Worm (Caenorhabditis elegans) whole organism, late embryonic: ENCODE results near the gene wdr-48.
A peak's percentile ranks its signal among the peaks of the same experiment; 100 is the strongest.

Source experiments
- C38D4.7 ChIP-seq: fragments of 200-800 bp; sonication (Bioruptor generic); optimal IDR thresholded peaks from 2 replicates; lab custom pipeline; 2018; ENCODE audit warnings: mild to moderate bottlenecking, missing genetic modification characterization, moderate library complexity, missing compliant biosample characterization
- F13H6.1 ChIP-seq: sonication (generic microtip); optimal IDR thresholded peaks from 2 replicates; lab custom pipeline; 2016; ENCODE audit warnings: missing genetic modification characterization, missing compliant biosample characterization
- K09A11.1 ChIP-seq: sonication (generic microtip); optimal IDR thresholded peaks from 2 replicates; lab custom pipeline; 2017; ENCODE audit warnings: antibody characterized with exemption, mild to moderate bottlenecking, missing genetic modification characterization, missing compliant biosample characterization; ENCODE audit not compliant: insufficient read depth
- T23F11.4 ChIP-seq: fragments of 200-800 bp; sonication (Bioruptor generic); optimal IDR thresholded peaks from 2 replicates; lab custom pipeline; 2018; ENCODE audit warnings: mild to moderate bottlenecking, missing genetic modification characterization, missing compliant biosample characterization
- Y22D7AL.16 ChIP-seq: sonication (generic microtip); optimal IDR thresholded peaks from 2 replicates; lab custom pipeline; 2016; ENCODE audit warnings: missing genetic modification characterization, missing compliant biosample characterization
- ama-1 ChIP-seq: fragments of 150-350 bp; optimal IDR thresholded peaks from 2 replicates; lab custom pipeline; 2014
- ceh-14 ChIP-seq: sonication (generic microtip); optimal IDR thresholded peaks from 2 replicates; lab custom pipeline; 2016; ENCODE audit warnings: missing genotype, missing genetic modification characterization, missing compliant biosample characterization
- ceh-18 ChIP-seq: sonication (generic microtip); optimal IDR thresholded peaks from 2 replicates; lab custom pipeline; 2016; ENCODE audit warnings: missing genetic modification characterization, missing compliant biosample characterization
- ceh-19 ChIP-seq: fragments of 200-800 bp; sonication (Bioruptor generic); optimal IDR thresholded peaks from 2 replicates; lab custom pipeline; 2018; ENCODE audit warnings: mild to moderate bottlenecking, missing genetic modification characterization, missing compliant biosample characterization
- ceh-2 ChIP-seq: sonication (generic microtip); optimal IDR thresholded peaks from 2 replicates; lab custom pipeline; 2016; ENCODE audit warnings: missing genotype, missing genetic modification characterization, missing compliant biosample characterization
- ceh-24 ChIP-seq: sonication (generic microtip); optimal IDR thresholded peaks from 2 replicates; lab custom pipeline; 2016; ENCODE audit warnings: mild to moderate bottlenecking, missing genetic modification characterization, missing compliant biosample characterization
- ceh-34 ChIP-seq: sonication (generic microtip); optimal IDR thresholded peaks from 2 replicates; lab custom pipeline; 2016; ENCODE audit warnings: mild to moderate bottlenecking, missing genetic modification characterization, missing compliant biosample characterization
- ceh-45 ChIP-seq: fragments of 200-800 bp; sonication (Bioruptor generic); IDR thresholded peaks from 2 replicates; pipeline ENCODE4 v1.3.6; 2022; ENCODE audit warnings: missing genetic modification reagents, missing genetic modification characterization, missing compliant biosample characterization
- ceh-6 ChIP-seq: fragments of 200-800 bp; sonication (Bioruptor generic); optimal IDR thresholded peaks from 2 replicates; lab custom pipeline; 2018; ENCODE audit warnings: mild to moderate bottlenecking, missing genetic modification characterization, missing compliant biosample characterization
- ceh-9 ChIP-seq: sonication (generic microtip); optimal IDR thresholded peaks from 2 replicates; lab custom pipeline; 2016; ENCODE audit warnings: mild to moderate bottlenecking, missing genetic modification characterization, inconsistent platforms, missing compliant biosample characterization
- dmd-4 ChIP-seq: sonication (generic microtip); optimal IDR thresholded peaks from 2 replicates; lab custom pipeline; 2016; ENCODE audit warnings: borderline replicate concordance, missing genetic modification characterization, missing compliant biosample characterization
- dve-1 ChIP-seq: sonication (generic microtip); optimal IDR thresholded peaks from 2 replicates; lab custom pipeline; 2017; ENCODE audit warnings: antibody characterized with exemption, mild to moderate bottlenecking, missing genetic modification characterization, missing compliant biosample characterization
- elt-2 ChIP-seq: sonication (generic microtip); optimal IDR thresholded peaks from 2 replicates; lab custom pipeline; 2016; ENCODE audit warnings: missing genetic modification reagents, missing genetic modification characterization, missing compliant biosample characterization
- eyg-1 ChIP-seq: sonication (generic microtip); optimal IDR thresholded peaks from 2 replicates; lab custom pipeline; 2016; ENCODE audit warnings: missing genotype, missing genetic modification characterization, missing compliant biosample characterization
- fax-1 ChIP-seq: sonication (generic microtip); optimal IDR thresholded peaks from 2 replicates; lab custom pipeline; 2016; ENCODE audit warnings: missing genotype, missing genetic modification characterization, missing compliant biosample characterization
- fkh-6 ChIP-seq: sonication (generic microtip); optimal IDR thresholded peaks from 2 replicates; lab custom pipeline; 2016; ENCODE audit warnings: missing genetic modification characterization, missing compliant biosample characterization
- hlh-15 ChIP-seq: sonication (generic microtip); optimal IDR thresholded peaks from 2 replicates; lab custom pipeline; 2016; ENCODE audit warnings: missing genetic modification characterization, missing compliant biosample characterization
- hlh-30 ChIP-seq: sonication (generic microtip); optimal IDR thresholded peaks from 2 replicates; lab custom pipeline; 2017; ENCODE audit warnings: antibody characterized with exemption, missing genetic modification characterization, missing compliant biosample characterization; ENCODE audit not compliant: insufficient read depth
- hlh-6 ChIP-seq: sonication (generic microtip); optimal IDR thresholded peaks from 2 replicates; lab custom pipeline; 2016; ENCODE audit warnings: missing genotype, missing genetic modification characterization, missing compliant biosample characterization
- hlh-8 ChIP-seq: sonication (generic microtip); optimal IDR thresholded peaks from 2 replicates; lab custom pipeline; 2016; ENCODE audit warnings: missing genotype, missing genetic modification characterization, missing compliant biosample characterization
- madf-2 ChIP-seq: sonication (generic microtip); optimal IDR thresholded peaks from 2 replicates; lab custom pipeline; 2017; ENCODE audit warnings: missing genetic modification characterization, missing compliant biosample characterization
- mec-3 ChIP-seq: sonication (generic microtip); optimal IDR thresholded peaks from 2 replicates; lab custom pipeline; 2016; ENCODE audit warnings: borderline replicate concordance, missing genetic modification characterization, missing compliant biosample characterization
- nfya-1 ChIP-seq: sonication (generic microtip); optimal IDR thresholded peaks from 2 replicates; lab custom pipeline; 2017; ENCODE audit warnings: missing genetic modification characterization, mild to moderate bottlenecking, missing compliant biosample characterization, antibody characterized with exemption, moderate library complexity
- nhr-11 ChIP-seq: fragments of 150-350 bp; optimal IDR thresholded peaks from 2 replicates; lab custom pipeline; 2014; ENCODE audit warnings: missing biosample characterization, missing genetic modification characterization
- pag-3 ChIP-seq: sonication (generic microtip); optimal IDR thresholded peaks from 2 replicates; lab custom pipeline; 2016; ENCODE audit warnings: missing compliant biosample characterization, missing genetic modification characterization, borderline replicate concordance
- pax-1 ChIP-seq: fragments of 150-350 bp; optimal IDR thresholded peaks from 2 replicates; lab custom pipeline; 2014; ENCODE audit warnings: missing biosample characterization, missing genetic modification characterization
- pha-4 ChIP-seq: fragments of 150-350 bp; optimal IDR thresholded peaks from 2 replicates; lab custom pipeline; 2018; ENCODE audit warnings: missing biosample characterization, missing genetic modification reagents, missing genetic modification characterization
- pqm-1 ChIP-seq: sonication (generic microtip); optimal IDR thresholded peaks from 2 replicates; lab custom pipeline; 2016; ENCODE audit warnings: missing genetic modification characterization, missing compliant biosample characterization
- ref-2 ChIP-seq: sonication (generic microtip); optimal IDR thresholded peaks from 2 replicates; lab custom pipeline; 2016; ENCODE audit warnings: missing genetic modification characterization, missing compliant biosample characterization
- rnt-1 ChIP-seq: sonication (generic microtip); optimal IDR thresholded peaks from 2 replicates; lab custom pipeline; 2016; ENCODE audit warnings: missing genetic modification characterization, missing compliant biosample characterization
- sox-2 ChIP-seq: fragments of 200-800 bp; sonication (Bioruptor generic); IDR thresholded peaks from 2 replicates; pipeline ENCODE4 v1.3.6; 2022; ENCODE audit warnings: missing genetic modification reagents, missing genetic modification characterization, missing compliant biosample characterization
- sox-4 ChIP-seq: sonication (generic microtip); optimal IDR thresholded peaks from 2 replicates; lab custom pipeline; 2017; ENCODE audit warnings: mild to moderate bottlenecking, missing genetic modification characterization, inconsistent platforms, missing compliant biosample characterization
- tbx-2 ChIP-seq: sonication (generic microtip); optimal IDR thresholded peaks from 2 replicates; lab custom pipeline; 2016; ENCODE audit warnings: missing genetic modification characterization, missing compliant biosample characterization
- unc-42 ChIP-seq: sonication (generic microtip); optimal IDR thresholded peaks from 2 replicates; lab custom pipeline; 2016; ENCODE audit warnings: missing genotype, missing genetic modification characterization, missing compliant biosample characterization
- unc-86 ChIP-seq: sonication (generic microtip); optimal IDR thresholded peaks from 2 replicates; lab custom pipeline; 2016; ENCODE audit warnings: missing genetic modification characterization, missing compliant biosample characterization
- zip-5 ChIP-seq: sonication (generic microtip); optimal IDR thresholded peaks from 2 replicates; lab custom pipeline; 2016; ENCODE audit warnings: missing genetic modification characterization, missing compliant biosample characterization
- ztf-16 ChIP-seq: sonication (generic microtip); optimal IDR thresholded peaks from 2 replicates; lab custom pipeline; 2017; ENCODE audit warnings: missing genetic modification characterization, missing compliant biosample characterization

Gene wdr-48

DNA sequence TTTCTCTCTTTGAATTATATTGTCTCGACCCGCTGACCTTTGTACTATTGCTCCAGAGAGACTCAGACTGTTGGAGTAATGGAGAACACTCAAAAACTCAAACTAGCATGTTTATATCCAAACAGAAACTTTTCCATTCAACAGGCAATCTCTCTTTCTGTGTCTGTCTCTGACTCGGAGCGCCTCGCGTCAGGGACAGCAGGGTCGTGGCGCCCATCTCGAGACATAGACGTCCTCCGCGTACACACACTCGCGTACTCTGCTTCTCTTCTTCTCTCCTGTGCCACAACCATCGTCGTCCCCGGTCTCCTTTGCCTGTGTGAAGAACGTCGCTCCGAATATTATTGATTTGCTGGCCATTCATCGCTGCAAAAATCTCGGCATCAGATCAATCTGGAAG lies 26.7 kb upstream of the wdr-48 start:
- TF ChIP-seq ceh-24 (tag; lab: Kevin White, UChicago): no peak
- TF ChIP-seq ceh-2 (tag; lab: Kevin White, UChicago): peak; percentile 25
- TF ChIP-seq nfya-1 (tag; lab: Kevin White, UChicago): no peak
- peak; percentile 34 for TF ChIP-seq ceh-18 (tag; lab: Kevin White, UChicago)

DNA sequence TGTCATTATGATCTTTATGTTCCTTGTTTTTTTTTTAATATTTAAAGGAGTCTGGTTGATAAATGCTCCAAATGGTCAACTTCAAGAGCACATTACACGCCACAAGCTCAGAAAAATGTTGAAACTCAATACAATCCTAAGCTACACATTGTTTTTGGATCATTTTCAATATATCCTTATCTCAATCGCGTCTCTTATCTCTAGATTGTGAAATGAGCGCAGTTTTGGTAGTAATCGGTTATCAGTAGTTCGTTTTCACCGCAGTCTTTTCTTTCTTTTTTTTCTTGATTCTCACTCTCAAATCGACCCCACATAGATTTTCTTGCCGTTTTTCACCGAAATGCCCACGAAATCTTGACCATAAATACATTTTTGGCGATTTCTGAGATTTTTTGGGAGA lies 25.8 kb upstream of the wdr-48 start:
- TF ChIP-seq elt-2 (tag; lab: Kevin White, UChicago) (peak; percentile 55), ama-1 (no peak), zip-5 (tag; lab: Kevin White, UChicago) (no peak), pha-4 (no peak), fkh-6 (no peak), rnt-1 (no peak), pqm-1 (tag; lab: Kevin White, UChicago) (no peak), ceh-6 (no peak)
- TF ChIP-seq, all 69 proteins: peak for 1

ce11 chrIII:4553316-4553715 lies 25.3 kb upstream of the wdr-48 start, which contains the start of gene imph-1:
Gene imph-1, plus strand, starts transcription at chrIII:4553616.
- TF ChIP-seq ceh-45 (no peak), Y22D7AL.16 (tag; lab: Kevin White, UChicago) (no peak), T23F11.4 (GFP tag; lab: Kevin White, UChicago) (no peak), madf-2 (tag; lab: Kevin White, UChicago) (no peak), C38D4.7 (GFP tag; lab: Kevin White, UChicago) (no peak), ref-2 (tag; lab: Kevin White, UChicago) (no peak), nfya-1 (tag; lab: Kevin White, UChicago) (no peak), pha-4 (no peak), ceh-34 (tag; lab: Kevin White, UChicago) (no peak), nhr-11 (no peak), hlh-6 (tag; lab: Kevin White, UChicago) (no peak), ceh-18 (tag; lab: Kevin White, UChicago) (no peak), sox-4 (tag; lab: Kevin White, UChicago) (no peak), mec-3 (tag; lab: Kevin White, UChicago) (no peak), rnt-1 (no peak), ceh-9 (tag; lab: Kevin White, UChicago) (no peak), eyg-1 (no peak), hlh-15 (tag; lab: Kevin White, UChicago) (no peak), pax-1 (no peak)

ce11 chrIII:4555345-4555744 lies 23.3 kb upstream of the wdr-48 start:
- TF ChIP-seq fkh-6 (no peak), unc-42 (tag; lab: Kevin White, UChicago) (peak; percentile 33)

DNA sequence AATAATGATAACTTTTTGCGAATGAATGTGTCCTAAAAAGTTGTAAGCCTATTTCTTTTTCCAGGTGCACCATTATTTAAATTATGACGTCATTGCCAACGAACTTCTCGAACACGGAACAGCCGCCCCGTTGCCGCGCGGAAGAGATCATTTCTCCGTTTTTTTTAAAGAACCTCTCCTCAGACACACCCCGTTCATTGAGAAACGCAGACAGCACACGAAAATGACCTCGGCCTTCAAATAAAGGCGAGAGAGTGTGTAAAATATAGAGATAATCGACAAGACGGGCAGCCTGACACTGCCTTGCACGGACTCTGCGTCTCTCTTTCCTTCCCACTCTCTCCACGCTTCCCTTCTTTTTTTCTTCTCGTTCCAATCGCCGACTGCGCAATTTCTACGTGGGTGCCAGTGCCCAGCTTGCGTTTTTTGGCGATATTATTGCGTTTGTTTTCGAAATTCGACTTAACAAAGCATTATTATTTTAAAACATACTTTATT lies 18.2 kb upstream of the wdr-48 start:
- TF ChIP-seq dmd-4 (tag; lab: Kevin White, UChicago): no peak
- TF ChIP-seq C38D4.7 (GFP tag; lab: Kevin White, UChicago): no peak
- TF ChIP-seq K09A11.1 (tag; lab: Kevin White, UChicago): no peak
- TF ChIP-seq elt-2 (tag; lab: Kevin White, UChicago): no peak
- TF ChIP-seq ceh-2 (tag; lab: Kevin White, UChicago): no peak
- peak; percentile 26 for TF ChIP-seq hlh-30 (tag; lab: Kevin White, UChicago)
- TF ChIP-seq ceh-9 (tag; lab: Kevin White, UChicago): no peak
- TF ChIP-seq pha-4: no peak
- TF ChIP-seq nfya-1 (tag; lab: Kevin White, UChicago): peak; percentile 81
- TF ChIP-seq T23F11.4 (GFP tag; lab: Kevin White, UChicago): no peak
- no peak for TF ChIP-seq ceh-19 (GFP tag; lab: Kevin White, UChicago)
- peak; percentile 23 for TF ChIP-seq pax-1
- TF ChIP-seq pag-3 (tag; lab: Kevin White, UChicago): no peak
- no peak for TF ChIP-seq ztf-16 (tag; lab: Kevin White, UChicago)
- TF ChIP-seq ceh-14 (tag; lab: Kevin White, UChicago): no peak
- TF ChIP-seq ref-2 (tag; lab: Kevin White, UChicago): no peak
- no peak for TF ChIP-seq fax-1
- TF ChIP-seq unc-42 (tag; lab: Kevin White, UChicago): peak; percentile 7
- TF ChIP-seq zip-5 (tag; lab: Kevin White, UChicago): no peak
- peak; percentile 48 for TF ChIP-seq tbx-2 (tag; lab: Kevin White, UChicago)
- TF ChIP-seq ama-1: peak; percentile 52
- no peak for TF ChIP-seq fkh-6
- TF ChIP-seq hlh-8 (tag; lab: Kevin White, UChicago): no peak
- no peak for TF ChIP-seq pqm-1 (tag; lab: Kevin White, UChicago)
- TF ChIP-seq sox-2: no peak
- no peak for TF ChIP-seq dve-1
- no peak for TF ChIP-seq Y22D7AL.16 (tag; lab: Kevin White, UChicago)
- no peak for TF ChIP-seq hlh-6 (tag; lab: Kevin White, UChicago)
- peak; percentile 41 for TF ChIP-seq F13H6.1 (tag; lab: Kevin White, UChicago)
- no peak for TF ChIP-seq unc-86 (tag; lab: Kevin White, UChicago)
- peak; percentile 64 for TF ChIP-seq ceh-34 (tag; lab: Kevin White, UChicago)
